Worm (Caenorhabditis elegans): Measurements from ENCODE around the gene wdr-37.
A peak's percentile ranks its signal among the peaks of the same experiment; 100 is the strongest.

wdr-37 gene

ce11 chrIII:5550844-5551243, 49.0 kb downstream of the wdr-37 start (continued):
- no peak for TF ChIP-seq fos-1 (tag; optimal IDR thresholded peaks at IDR 0.05)
- no peak for TF ChIP-seq aha-1 (tag; optimal IDR thresholded peaks at IDR 0.05)

- TF ChIP-seq ceh-88 (GFP tag; IDR thresholded peaks at IDR 0.05) (no peak), pag-3 (tag; optimal IDR thresholded peaks at IDR 0.05; ENCODE audit: borderline replicate concordance, insufficient read depth) (peak; percentile 2), blmp-1 (tag; optimal IDR thresholded peaks at IDR 0.05) (peak; percentile 65), elt-3 (tag; optimal IDR thresholded peaks at IDR 0.05) (peak in 4 of 6 experiments; percentile 31 to 70 (median 48)), nhr-20 (tag; optimal IDR thresholded peaks at IDR 0.05) (peak; percentile 53), lin-14 (GFP tag; optimal IDR thresholded peaks at IDR 0.05) (peak; percentile 54), lin-35 (GFP tag; optimal IDR thresholded peaks at IDR 0.05) (peak in 1 of 2 experiments; percentile 42), hlh-4 (tag; optimal IDR thresholded peaks at IDR 0.05) (no peak), tbx-2 (tag; optimal IDR thresholded peaks at IDR 0.05) (peak; percentile 18), nhr-71 (tag; optimal IDR thresholded peaks at IDR 0.05) (peak; percentile 25), F16B12.6 (tag; optimal IDR thresholded peaks at IDR 0.05) (no peak), nhr-85 (tag) (peak; percentile 84), mdl-1 (tag; optimal IDR thresholded peaks at IDR 0.05) (peak in 1 of 2 experiments; percentile 32), snu-23 (GFP tag; optimal IDR thresholded peaks at IDR 0.05) (peak; percentile 58)
These were observed 49.7 kb downstream of the wdr-37 start for ce11 chrIII:5550193-5550592.

All from whole organism, L1 larva.